Worm (Caenorhabditis elegans): ENCODE data around the gene nog-1.

DNA sequence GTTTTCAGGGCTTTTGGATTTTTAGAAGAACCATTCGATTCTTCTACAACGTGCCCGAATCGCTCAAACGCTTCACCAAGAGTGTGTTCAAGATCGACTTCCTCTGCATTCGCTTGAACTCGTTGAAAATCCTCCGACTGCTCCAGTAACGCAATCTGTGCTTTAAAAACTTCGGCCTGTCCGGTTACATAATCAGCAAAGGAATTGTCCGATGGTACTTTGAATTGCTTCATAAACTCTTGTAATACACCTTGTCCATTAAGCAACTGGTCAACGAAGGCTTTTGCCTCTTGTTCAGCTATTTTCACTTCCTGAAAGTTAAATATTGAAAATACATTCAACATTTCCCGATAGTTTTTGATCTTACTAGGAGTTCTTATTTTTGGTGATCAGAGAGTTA, 27.0 kb downstream of the nog-1 start:
- TF ChIP-seq hmg-1.1 (GFP tag; IDR thresholded peaks at IDR 0.05), result no peak
- no peak for TF ChIP-seq skn-1 (tag; optimal IDR thresholded peaks at IDR 0.05)
- no peak for TF ChIP-seq tag-97 (GFP tag; IDR thresholded peaks at IDR 0.05)
- TF ChIP-seq daf-19 (GFP tag; conservative IDR thresholded peaks at IDR 0.05), result no peak
- TF ChIP-seq mdl-1 (tag; optimal IDR thresholded peaks at IDR 0.05), result no peak
- no peak for TF ChIP-seq dmd-8 (GFP tag; IDR thresholded peaks at IDR 0.05)
- no peak for TF ChIP-seq rbr-2 (tag; optimal IDR thresholded peaks at IDR 0.05)

All from whole organism, L4 larva.